Worm (Caenorhabditis elegans): ENCODE data around the gene spl-2.
A peak's percentile ranks its signal among the peaks of the same experiment; 100 is the strongest.

Gene spl-2

ce11 chrV:9181669-9182250 is 35.1 kb upstream of the spl-2 start, which contains the start of gene ptr-1:
ptr-1 (minus strand) TSS chrV:9181719.
- TF ChIP-seq snpc-4 (tag; optimal IDR thresholded peaks at IDR 0.05) (no peak), blmp-1 (tag; optimal IDR thresholded peaks at IDR 0.05) (peak; percentile 95)

ce11 chrV:9175218-9175837 is 28.6 kb upstream of the spl-2 start, which contains the start of gene spas-1:
spas-1 (plus strand) TSS chrV:9175789.
- TF ChIP-seq dpl-1 (GFP tag; optimal IDR thresholded peaks at IDR 0.05) = peak; percentile 98
- peak; percentile 94 for TF ChIP-seq lin-39 (tag; optimal IDR thresholded peaks at IDR 0.05)
- TF ChIP-seq ceh-63 (GFP tag; optimal IDR thresholded peaks at IDR 0.05) = no peak
- TF ChIP-seq jun-1 (tag; optimal IDR thresholded peaks at IDR 0.05) = peak; percentile 83
- peak in 1 of 2 experiments; percentile 62 for TF ChIP-seq ztf-11 (tag; optimal IDR thresholded peaks at IDR 0.05)
- TF ChIP-seq alr-1 (tag; optimal IDR thresholded peaks at IDR 0.05; ENCODE audit: borderline replicate concordance) = no peak
- peak; percentile 79 for TF ChIP-seq egl-13 (tag; optimal IDR thresholded peaks at IDR 0.05)
- TF ChIP-seq skn-1 (tag; optimal IDR thresholded peaks at IDR 0.05) = peak; percentile 88
- peak; percentile 77 for TF ChIP-seq fkh-8 (tag; optimal IDR thresholded peaks at IDR 0.05)
- TF ChIP-seq unc-62 (GFP tag; optimal IDR thresholded peaks at IDR 0.05) = peak; percentile 42
- peak; percentile 82 for TF ChIP-seq isw-1 (GFP tag; IDR thresholded peaks at IDR 0.05)
- TF ChIP-seq nhr-90 (tag; optimal IDR thresholded peaks at IDR 0.05; ENCODE audit: poor library complexity) = peak; percentile 92
- TF ChIP-seq snpc-4 (tag; optimal IDR thresholded peaks at IDR 0.05) = peak; percentile 91
- TF ChIP-seq lin-15B (tag; optimal IDR thresholded peaks at IDR 0.05) = peak; percentile 78
- TF ChIP-seq dsc-1 (tag; optimal IDR thresholded peaks at IDR 0.05) = peak; percentile 85
- no peak for TF ChIP-seq hpl-2 (GFP tag; optimal IDR thresholded peaks at IDR 0.05)
- no peak for TF ChIP-seq vab-15 (tag; optimal IDR thresholded peaks at IDR 0.05)
- no peak for TF ChIP-seq nhr-12 (tag; optimal IDR thresholded peaks at IDR 0.05)
- peak; percentile 68 for TF ChIP-seq ceh-8 (GFP tag; optimal IDR thresholded peaks at IDR 0.05)
- peak; percentile 95 for TF ChIP-seq nhr-85 (tag)
- TF ChIP-seq sox-4 (tag; optimal IDR thresholded peaks at IDR 0.05) = peak; percentile 78
- peak; percentile 92 to 93 for TF ChIP-seq lsy-2 (tag; optimal IDR thresholded peaks at IDR 0.05)
- TF ChIP-seq elt-3 (tag; optimal IDR thresholded peaks at IDR 0.05) = peak in 3 of 6 experiments; percentile 47 to 87 (median 87)
- peak; percentile 91 for TF ChIP-seq C16A3.4 (tag; optimal IDR thresholded peaks at IDR 0.05)
- peak; percentile 81 for TF ChIP-seq grh-1 (GFP tag; IDR thresholded peaks at IDR 0.05)
- TF ChIP-seq nhr-84 (tag; optimal IDR thresholded peaks at IDR 0.05) = no peak
- TF ChIP-seq mef-2 (tag; optimal IDR thresholded peaks at IDR 0.05) = peak; percentile 32
- no peak for TF ChIP-seq tlp-1 (tag; optimal IDR thresholded peaks at IDR 0.05)
- peak; percentile 95 for TF ChIP-seq nhr-71 (tag; optimal IDR thresholded peaks at IDR 0.05)
- peak; percentile 77 for TF ChIP-seq ama-1 (optimal IDR thresholded peaks at IDR 0.05)
- peak; percentile 42 for TF ChIP-seq unc-30 (tag; optimal IDR thresholded peaks at IDR 0.05)
- TF ChIP-seq mdl-1 (tag; optimal IDR thresholded peaks at IDR 0.05) = peak in 1 of 2 experiments; percentile 79
- TF ChIP-seq rnt-1 (tag; optimal IDR thresholded peaks at IDR 0.05) = peak; percentile 92
- no peak for TF ChIP-seq ces-1 (GFP tag; optimal IDR thresholded peaks at IDR 0.05)
- TF ChIP-seq ceh-90 (tag; optimal IDR thresholded peaks at IDR 0.05) = no peak
- TF ChIP-seq F16B12.6 (tag; optimal IDR thresholded peaks at IDR 0.05) = peak; percentile 59
- no peak for TF ChIP-seq Y116A8C.19 (tag; optimal IDR thresholded peaks at IDR 0.05; ENCODE audit: borderline replicate concordance)
- TF ChIP-seq pag-3 (tag; optimal IDR thresholded peaks at IDR 0.05; ENCODE audit: borderline replicate concordance, insufficient read depth) = peak; percentile 19
- TF ChIP-seq pax-3 (tag; optimal IDR thresholded peaks at IDR 0.05) = peak; percentile 46
- peak; percentile 89 to 98 for TF ChIP-seq efl-1 (optimal IDR thresholded peaks at IDR 0.05)
- TF ChIP-seq efl-1 (GFP tag; optimal IDR thresholded peaks at IDR 0.05 in 1 of 2) = peak; percentile 97 to 100
- peak; percentile 88 for TF ChIP-seq unc-86 (tag; optimal IDR thresholded peaks at IDR 0.05)
- TF ChIP-seq ceh-82 (tag; optimal IDR thresholded peaks at IDR 0.05) = peak; percentile 76 to 91 (median 84)
- peak; percentile 66 for TF ChIP-seq aly-2 (tag; optimal IDR thresholded peaks at IDR 0.05)
- no peak for TF ChIP-seq hlh-4 (tag; optimal IDR thresholded peaks at IDR 0.05)
- peak; percentile 92 for TF ChIP-seq lin-14 (GFP tag; optimal IDR thresholded peaks at IDR 0.05)
- no peak for TF ChIP-seq efl-3 (GFP tag; optimal IDR thresholded peaks at IDR 0.05)
- TF ChIP-seq swsn-7 (tag; optimal IDR thresholded peaks at IDR 0.05) = peak; percentile 92

Measured in whole organism, L1 larva.